Fruit fly (Drosophila melanogaster) whole organism, embryonic: ENCODE data around the gene osp.

Experiments used
- Ada2b ChIP-seq: fragments of 200-800 bp; sonication (Bioruptor generic); IDR thresholded peaks from 2 replicates; pipeline ENCODE4 v1.3.6; 2022; ENCODE audit warnings: missing biosample characterization, missing genetic modification characterization
- C15 ChIP-seq: fragments of 200-800 bp; sonication (Bioruptor generic); IDR thresholded peaks from 3 replicates; pipeline ENCODE4 v1.3.6; 2022; ENCODE audit warnings: missing biosample characterization, missing genetic modification characterization
- CG10147 ChIP-seq: fragments of 200-800 bp; sonication (Bioruptor generic); optimal IDR thresholded peaks from 2 replicates; lab custom pipeline; 2019; ENCODE audit warnings: missing biosample characterization, mild to moderate bottlenecking, missing genetic modification characterization, moderate library complexity
- CG10462 ChIP-seq: fragments of 200-800 bp; sonication (Bioruptor generic); optimal IDR thresholded peaks from 2 replicates; lab custom pipeline; 2016; ENCODE audit warnings: missing biosample characterization, missing genetic modification characterization
- CG10565 ChIP-seq: fragments of 200-800 bp; sonication (Bioruptor generic); optimal IDR thresholded peaks from 3 replicates; lab custom pipeline; 2016; ENCODE audit warnings: missing biosample characterization, mild to moderate bottlenecking, missing genetic modification characterization
- CG10959 ChIP-seq: fragments of 200-800 bp; sonication (Bioruptor generic); IDR thresholded peaks from 2 replicates; pipeline ENCODE4 v1.3.6; 2022; ENCODE audit warnings: missing biosample characterization, missing genetic modification characterization
- CG11723 ChIP-seq: fragments of 200-800 bp; sonication (Bioruptor generic); optimal IDR thresholded peaks from 2 replicates; lab custom pipeline; 2017; ENCODE audit warnings: missing biosample characterization, mild to moderate bottlenecking, missing genetic modification characterization
- CG12104 ChIP-seq: fragments of 200-800 bp; sonication (Bioruptor generic); optimal IDR thresholded peaks from 3 replicates; lab custom pipeline; 2016; ENCODE audit warnings: missing biosample characterization, missing genetic modification characterization
- CG13296 ChIP-seq: fragments of 200-800 bp; sonication (Bioruptor generic); optimal IDR thresholded peaks from 3 replicates; lab custom pipeline; 2018; ENCODE audit warnings: missing biosample characterization, mild to moderate bottlenecking, missing genetic modification characterization
- CG13424 ChIP-seq: fragments of 200-800 bp; sonication (Bioruptor generic); optimal IDR thresholded peaks from 2 replicates; lab custom pipeline; 2019; ENCODE audit warnings: missing biosample characterization, mild to moderate bottlenecking, missing genetic modification characterization, moderate library complexity
- CG16779 ChIP-seq: fragments of 200-800 bp; sonication (Bioruptor generic); IDR thresholded peaks from 2 replicates; pipeline ENCODE4 v1.3.6; 2022; ENCODE audit warnings: missing biosample characterization, missing genetic modification characterization
- CG17328 ChIP-seq: fragments of 200-800 bp; sonication (Bioruptor generic); IDR thresholded peaks from 2 replicates; pipeline ENCODE4 v1.3.6; 2022; ENCODE audit warnings: missing biosample characterization, missing genetic modification characterization
- CG18476 ChIP-seq: fragments of 200-800 bp; sonication (Bioruptor generic); optimal IDR thresholded peaks from 2 replicates; lab custom pipeline; 2016; ENCODE audit warnings: missing biosample characterization, mild to moderate bottlenecking, missing genetic modification characterization
- CG34422 ChIP-seq: fragments of 200-800 bp; sonication (Bioruptor generic); IDR thresholded peaks from 3 replicates; pipeline ENCODE4 v1.3.6; 2022; ENCODE audit warnings: missing biosample characterization, missing genetic modification characterization
- CG3838 ChIP-seq: fragments of 200-800 bp; sonication (Bioruptor generic); optimal IDR thresholded peaks from 3 replicates; lab custom pipeline; 2016; ENCODE audit warnings: missing biosample characterization, missing genetic modification characterization
- CG3847 ChIP-seq: fragments of 200-800 bp; sonication (Bioruptor generic); IDR thresholded peaks from 2 replicates; pipeline ENCODE4 v1.3.6; 2022; ENCODE audit warnings: missing biosample characterization, missing genetic modification characterization
- CG4617 ChIP-seq: fragments of 200-800 bp; sonication (Bioruptor generic); optimal IDR thresholded peaks from 3 replicates; lab custom pipeline; 2016; ENCODE audit warnings: missing biosample characterization, missing genetic modification characterization, borderline replicate concordance
- CG4730 ChIP-seq: fragments of 200-800 bp; sonication (Bioruptor generic); IDR thresholded peaks from 2 replicates; pipeline ENCODE4 v1.3.6; 2022; ENCODE audit warnings: missing biosample characterization, missing genetic modification characterization
- CG4820 ChIP-seq: fragments of 200-800 bp; sonication (Bioruptor generic); optimal IDR thresholded peaks from 3 replicates; lab custom pipeline; 2016; ENCODE audit warnings: missing biosample characterization, missing genetic modification characterization
- CG5245 ChIP-seq: fragments of 200-800 bp; sonication (Bioruptor generic); optimal IDR thresholded peaks from 3 replicates; lab custom pipeline; 2016; ENCODE audit warnings: missing biosample characterization, missing genetic modification characterization
- CG8478 ChIP-seq: fragments of >200 bp; optimal IDR thresholded peaks from 2 replicates; lab custom pipeline; 2018
- CG8765 ChIP-seq: fragments of 200-800 bp; sonication (Bioruptor generic); IDR thresholded peaks from 2 replicates; pipeline ENCODE4 v1.3.6; 2022; ENCODE audit warnings: missing biosample characterization, missing genetic modification characterization
- CG8924 ChIP-seq: fragments of 200-800 bp; optimal IDR thresholded peaks from 3 replicates; lab custom pipeline; 2019; ENCODE audit warnings: missing biosample characterization, mild to moderate bottlenecking, missing genetic modification characterization, moderate library complexity
- Chrac-16 ChIP-seq: fragments of 200-800 bp; sonication (Bioruptor generic); optimal IDR thresholded peaks from 3 replicates; lab custom pipeline; 2016; ENCODE audit warnings: missing biosample characterization, missing genetic modification characterization
- Fer1 ChIP-seq: fragments of 200-800 bp; sonication (Bioruptor generic); optimal IDR thresholded peaks from 2 replicates; lab custom pipeline; 2017; ENCODE audit warnings: missing biosample characterization, mild to moderate bottlenecking, missing genetic modification characterization
- HmgZ ChIP-seq: fragments of 200-800 bp; sonication (Bioruptor generic); optimal IDR thresholded peaks from 2 replicates; lab custom pipeline; 2018; ENCODE audit warnings: missing biosample characterization, mild to moderate bottlenecking, missing genetic modification characterization
- Hr39 ChIP-seq: fragments of >200 bp; optimal IDR thresholded peaks from 2 replicates; lab custom pipeline; 2017
- Hr51 ChIP-seq, 2 experiments: fragments of 200-800 bp; sonication (Bioruptor generic); optimal IDR thresholded peaks; 2 replicates in 1 of 2; 3 replicates in 1 of 2; lab custom pipeline; 2016 to 2018; ENCODE audit warnings: missing biosample characterization in 2 of 2, missing genetic modification characterization in 2 of 2, mild to moderate bottlenecking in 1 of 2, moderate library complexity in 1 of 2
- MBD-R2 ChIP-seq: fragments of 200-800 bp; sonication (Bioruptor generic); IDR thresholded peaks from 2 replicates; pipeline ENCODE4 v1.3.6; 2022; ENCODE audit warnings: missing biosample characterization, missing genetic modification characterization
- NfI ChIP-seq: fragments of 200-800 bp; sonication (Bioruptor generic); optimal IDR thresholded peaks from 3 replicates; lab custom pipeline; 2018; ENCODE audit warnings: missing biosample characterization, mild to moderate bottlenecking, missing genetic modification characterization, moderate library complexity
- Ptx1 ChIP-seq: fragments of 200-800 bp; sonication (Bioruptor generic); IDR thresholded peaks from 2 replicates; pipeline ENCODE4 v1.3.6; 2022; ENCODE audit warnings: missing biosample characterization, missing genetic modification characterization
- YL-1 ChIP-seq: fragments of 200-800 bp; sonication (Bioruptor generic); optimal IDR thresholded peaks from 3 replicates; lab custom pipeline; 2017; ENCODE audit warnings: missing biosample characterization, mild to moderate bottlenecking, missing genetic modification characterization
- ara ChIP-seq: fragments of 200-800 bp; sonication (Bioruptor generic); IDR thresholded peaks from 2 replicates; pipeline ENCODE4 v1.3.6; 2022; ENCODE audit warnings: missing biosample characterization, missing genetic modification characterization
- ase ChIP-seq: fragments of 200-800 bp; sonication (Bioruptor generic); IDR thresholded peaks from 3 replicates; pipeline ENCODE4 v1.3.6; 2022; ENCODE audit warnings: missing biosample characterization, missing genetic modification characterization
- cas ChIP-seq: fragments of 200-800 bp; sonication (Bioruptor generic); IDR thresholded peaks from 2 replicates; pipeline ENCODE4 v1.3.6; 2022; ENCODE audit warnings: missing biosample characterization, missing genetic modification characterization
- dm ChIP-seq: fragments of 200-800 bp; sonication (Bioruptor generic); optimal IDR thresholded peaks from 3 replicates; lab custom pipeline; 2016; ENCODE audit warnings: missing biosample characterization, missing genetic modification characterization
- fd96Cb ChIP-seq: fragments of 200-800 bp; sonication (Bioruptor generic); optimal IDR thresholded peaks from 2 replicates; lab custom pipeline; 2018; ENCODE audit warnings: missing biosample characterization, mild to moderate bottlenecking, missing genetic modification characterization, moderate library complexity
- gem ChIP-seq: fragments of 200-800 bp; sonication (Bioruptor generic); optimal IDR thresholded peaks from 2 replicates; lab custom pipeline; 2019; ENCODE audit warnings: missing biosample characterization, mild to moderate bottlenecking, missing genetic modification characterization, moderate library complexity
- gt ChIP-seq: fragments of 200-800 bp; sonication (Bioruptor generic); IDR thresholded peaks from 2 replicates; pipeline ENCODE4 v1.3.6; 2022; ENCODE audit warnings: missing biosample characterization, missing genetic modification characterization
- kay ChIP-seq: fragments of 200-800 bp; sonication (Bioruptor generic); optimal IDR thresholded peaks from 2 replicates; lab custom pipeline; 2016; ENCODE audit warnings: missing biosample characterization, missing genetic modification characterization
- nom ChIP-seq: fragments of 200-800 bp; sonication (Bioruptor generic); optimal IDR thresholded peaks from 2 replicates; lab custom pipeline; 2017; ENCODE audit warnings: missing biosample characterization, missing genetic modification characterization, mild to moderate bottlenecking, moderate library complexity, missing genetic modification reagents
- oc ChIP-seq: fragments of 200-800 bp; sonication (Bioruptor generic); optimal IDR thresholded peaks from 2 replicates; lab custom pipeline; 2018; ENCODE audit warnings: missing biosample characterization, mild to moderate bottlenecking, missing genetic modification characterization, moderate library complexity
- pan ChIP-seq, 4 experiments: fragments of >200 bp in 3 of 4; fragments of 200-800 bp in 1 of 4; sonication (Bioruptor generic) in 1 of 4; optimal IDR thresholded peaks in 3 of 4; IDR thresholded peaks in 1 of 4; 2 replicates each; pipeline versions ENCODE4 v1.3.6 to Lab custom; 2017 to 2022; ENCODE audit warnings: missing biosample characterization in 2 of 4, missing genetic modification characterization in 2 of 4, mixed read lengths in 1 of 4
- run ChIP-seq: fragments of 200-800 bp; sonication (Bioruptor generic); optimal IDR thresholded peaks from 3 replicates; lab custom pipeline; 2018; ENCODE audit warnings: missing biosample characterization, mild to moderate bottlenecking, missing genetic modification characterization
- salm ChIP-seq: fragments of 200-800 bp; sonication (Bioruptor generic); optimal IDR thresholded peaks from 2 replicates; lab custom pipeline; 2018; ENCODE audit warnings: missing biosample characterization, mild to moderate bottlenecking, missing genetic modification characterization
- sna ChIP-seq: fragments of 200-800 bp; sonication (Bioruptor generic); IDR thresholded peaks from 2 replicates; pipeline ENCODE4 v1.3.6; 2022; ENCODE audit warnings: missing biosample characterization, missing genetic modification characterization; ENCODE audit not compliant: partially characterized antibody
- stc ChIP-seq: fragments of 200-800 bp; sonication (Bioruptor generic); IDR thresholded peaks from 2 replicates; pipeline ENCODE4 v1.3.6; 2022; ENCODE audit warnings: missing biosample characterization, missing genetic modification characterization
- tio ChIP-seq: fragments of 200-800 bp; sonication (Bioruptor generic); optimal IDR thresholded peaks from 2 replicates; lab custom pipeline; 2017; ENCODE audit warnings: missing biosample characterization, missing genetic modification characterization, inconsistent platforms
- toy ChIP-seq: fragments of 200-800 bp; sonication (Bioruptor generic); IDR thresholded peaks from 2 replicates; pipeline ENCODE4 v1.3.6; 2022; ENCODE audit warnings: missing biosample characterization, missing genetic modification characterization
- zfh2 ChIP-seq: fragments of 200-800 bp; sonication (Bioruptor generic); optimal IDR thresholded peaks from 2 replicates; lab custom pipeline; 2016; ENCODE audit warnings: missing biosample characterization, missing genetic modification characterization

The osp gene

DNA sequence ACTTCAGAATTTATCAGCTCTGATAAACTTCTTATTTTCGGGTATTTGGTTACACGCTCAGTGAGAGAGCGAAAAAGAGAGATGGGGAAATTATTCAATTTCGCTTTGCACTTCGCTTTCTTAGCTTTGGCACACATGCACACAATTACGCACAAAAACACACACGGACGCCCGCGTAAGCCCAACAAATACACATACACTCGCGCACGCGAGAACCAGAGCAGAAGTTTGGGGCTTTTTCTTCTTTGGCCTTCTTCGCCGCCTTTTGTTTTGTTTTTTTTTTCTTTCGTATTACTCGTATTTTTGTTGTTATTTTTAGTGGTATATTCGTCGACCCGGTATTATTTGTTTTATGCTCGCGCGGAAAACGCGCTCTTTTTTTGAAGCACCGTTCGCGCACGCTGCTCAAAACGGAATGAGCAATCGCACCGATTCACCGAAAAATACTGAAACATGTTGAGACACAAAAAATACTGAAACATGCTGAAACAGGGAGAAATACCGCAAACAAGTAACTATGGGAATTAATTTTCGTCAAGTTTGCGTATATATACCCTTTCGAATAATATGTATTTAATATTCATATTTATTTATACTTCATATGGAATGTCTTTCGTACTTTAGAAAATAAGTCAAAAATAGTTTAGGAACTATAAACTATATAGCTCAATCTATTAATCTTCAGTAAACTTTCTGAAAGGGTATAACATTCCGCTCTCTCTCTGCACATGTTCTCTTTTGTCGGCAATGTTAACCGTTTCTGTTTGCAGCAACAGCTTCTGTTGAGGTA is at the start of gene osp:
Gene osp, minus strand, starts transcription at position 419 of the 790 bp plus-strand sequence.
- peak; percentile 98 for TF ChIP-seq CG4730
- peak; percentile 88 for TF ChIP-seq CG8765 (GFP tag; lab: Robert Waterston, UW)
- TF ChIP-seq CG8478 = no peak
- peak; percentile 91 for TF ChIP-seq CG4617
- peak; percentile 99 for TF ChIP-seq CG17328 (GFP tag; lab: Robert Waterston, UW)
- peak; percentile 98 for TF ChIP-seq CG13296 (GFP tag; lab: Kevin White, UChicago)
- TF ChIP-seq gt (GFP tag; lab: Robert Waterston, UW) = peak; percentile 95
- peak; percentile 38 for TF ChIP-seq dm (GFP tag; lab: Kevin White, UChicago)
- peak; percentile 94 for TF ChIP-seq CG16779
- TF ChIP-seq MBD-R2 (GFP tag; lab: Robert Waterston, UW) = peak; percentile 98
- TF ChIP-seq CG12104 (GFP tag; lab: Kevin White, UChicago) = peak; percentile 98
- peak; percentile 96 for TF ChIP-seq cas (GFP tag; lab: Robert Waterston, UW)
- peak; percentile 99 for TF ChIP-seq CG13424 (tag; lab: Kevin White, UChicago)
- TF ChIP-seq Hr39 = no peak
- peak; percentile 98 for TF ChIP-seq ara (GFP tag; lab: Robert Waterston, UW)
- TF ChIP-seq kay (GFP tag; lab: Kevin White, UChicago) = peak; percentile 96
- peak; percentile 95 for TF ChIP-seq CG10462 (GFP tag; lab: Kevin White, UChicago)
- peak; percentile 96 for TF ChIP-seq NfI
- TF ChIP-seq stc (GFP tag; lab: Robert Waterston, UW) = peak; percentile 100
- peak; percentile 98 for TF ChIP-seq CG3847 (GFP tag; lab: Robert Waterston, UW)
- TF ChIP-seq CG10565 (GFP tag; lab: Kevin White, UChicago) = peak; percentile 87
- TF ChIP-seq CG34422 (GFP tag; lab: Robert Waterston, UW) = peak; percentile 99
- peak; percentile 98 for TF ChIP-seq Fer1
- peak; percentile 46 for TF ChIP-seq sna (GFP tag; lab: Robert Waterston, UW)
- peak; percentile 95 for TF ChIP-seq nom (GFP tag; lab: Kevin White, UChicago)
- TF ChIP-seq toy (GFP tag; lab: Robert Waterston, UW) = peak; percentile 95
- TF ChIP-seq CG10959 (GFP tag; lab: Robert Waterston, UW) = peak; percentile 96
- TF ChIP-seq ase (GFP tag; lab: Robert Waterston, UW) = peak; percentile 99
- peak; percentile 92 for TF ChIP-seq CG3838 (GFP tag; lab: Kevin White, UChicago)
- peak; percentile 97 for TF ChIP-seq C15
- peak; percentile 97 for TF ChIP-seq CG18476 (GFP tag; lab: Kevin White, UChicago)
- TF ChIP-seq HmgZ (tag; lab: Kevin White, UChicago) = peak; percentile 98
- peak; percentile 99 for TF ChIP-seq CG8924
- TF ChIP-seq run (tag; lab: Kevin White, UChicago) = peak; percentile 98
- TF ChIP-seq salm (tag; lab: Kevin White, UChicago) = peak; percentile 99
- peak; percentile 76 for TF ChIP-seq zfh2
- TF ChIP-seq CG10147 (GFP tag; lab: Kevin White, UChicago) = peak; percentile 98
- TF ChIP-seq Hr51 (GFP tag; optimal IDR thresholded peaks at IDR 0.05; lab: Kevin White, UChicago) = peak; percentile 80 to 99
- TF ChIP-seq CG4820 (GFP tag; lab: Kevin White, UChicago) = peak; percentile 98
- peak; percentile 79 for TF ChIP-seq YL-1 (GFP tag; lab: Kevin White, UChicago)
- peak; percentile 100 for TF ChIP-seq gem (tag; lab: Kevin White, UChicago)
- peak; percentile 99 for TF ChIP-seq Ptx1 (GFP tag; lab: Robert Waterston, UW)
- peak; percentile 90 for TF ChIP-seq CG11723 (GFP tag; lab: Kevin White, UChicago)
- TF ChIP-seq tio (GFP tag; lab: Kevin White, UChicago) = peak; percentile 89
- peak; percentile 99 for TF ChIP-seq Ada2b (GFP tag; lab: Robert Waterston, UW)
- TF ChIP-seq Chrac-16 = peak; percentile 96
- peak; percentile 96 for TF ChIP-seq CG5245 (GFP tag; lab: Kevin White, UChicago)
- peak; percentile 99 for TF ChIP-seq oc (tag; lab: Kevin White, UChicago)
- peak; percentile 99 for TF ChIP-seq fd96Cb (tag; lab: Kevin White, UChicago)
- TF ChIP-seq pan (optimal IDR thresholded peaks at IDR 0.05; lab: Kevin White, UChicago) = no peak
- peak in 1 of 2 experiments; percentile 100 for TF ChIP-seq pan (GFP tag; optimal IDR thresholded peaks at IDR 0.05 in 1 of 2, IDR thresholded peaks at IDR 0.05 in 1 of 2)
